Fruit fly (Drosophila melanogaster): ENCODE results near the gene vap.

The vap gene

dm6 chrX:16005066-16005465 is 546 bp downstream of the vap start:
- TF ChIP-seq NFAT (GFP tag; IDR thresholded peaks at IDR 0.05) (no peak), oc (tag; optimal IDR thresholded peaks at IDR 0.05) (no peak), corto (GFP tag; optimal IDR thresholded peaks at IDR 0.05) (no peak), CG10979 (tag; optimal IDR thresholded peaks at IDR 0.05) (peak; percentile 7), CG18599 (GFP tag; optimal IDR thresholded peaks at IDR 0.05) (no peak), Tbp (GFP tag; optimal IDR thresholded peaks at IDR 0.05) (no peak), sqz (GFP tag; optimal IDR thresholded peaks at IDR 0.05) (peak; percentile 55), nom (GFP tag; optimal IDR thresholded peaks at IDR 0.05) (peak; percentile 7), gce (GFP tag; IDR thresholded peaks at IDR 0.05) (no peak), Deaf1 (tag; optimal IDR thresholded peaks at IDR 0.05) (peak; percentile 97), Ssrp (tag; optimal IDR thresholded peaks at IDR 0.05) (no peak), CG34376 (GFP tag; optimal IDR thresholded peaks at IDR 0.05) (peak; percentile 11), CG2199 (GFP tag; IDR thresholded peaks at IDR 0.05) (peak; percentile 55; the same call in 2 of the 3 replicates), CG9215 (GFP tag; IDR thresholded peaks at IDR 0.05) (no peak)

- TF ChIP-seq MBD-R2 (GFP tag; IDR thresholded peaks at IDR 0.05) = peak; percentile 65
- peak; percentile 77 for TF ChIP-seq Tbp (GFP tag; optimal IDR thresholded peaks at IDR 0.05)
- peak; percentile 43 for TF ChIP-seq trem (tag; optimal IDR thresholded peaks at IDR 0.05)
- TF ChIP-seq Dp (GFP tag; optimal IDR thresholded peaks at IDR 0.05) = peak; percentile 74
- no peak for TF ChIP-seq slbo (GFP tag; IDR thresholded peaks at IDR 0.05)
- peak; percentile 12 for TF ChIP-seq CG12391 (tag; optimal IDR thresholded peaks at IDR 0.05)
- TF ChIP-seq E2f2 (GFP tag; IDR thresholded peaks at IDR 0.05) = peak; percentile 81
- peak; percentile 90 for TF ChIP-seq Max (GFP tag; optimal IDR thresholded peaks at IDR 0.05)
- TF ChIP-seq Xbp1 (GFP tag; optimal IDR thresholded peaks at IDR 0.05) = no peak
- no peak for TF ChIP-seq CG16779 (GFP tag; IDR thresholded peaks at IDR 0.05)
- TF ChIP-seq YL-1 (GFP tag; optimal IDR thresholded peaks at IDR 0.05) = peak; percentile 84
- no peak for TF ChIP-seq CG13123 (GFP tag; optimal IDR thresholded peaks at IDR 0.05)
- no peak for TF ChIP-seq CG12769 (tag; optimal IDR thresholded peaks at IDR 0.05)
- no peak for TF ChIP-seq D19B (GFP tag; optimal IDR thresholded peaks at IDR 0.05)
- no peak for TF ChIP-seq CG9609 (GFP tag; optimal IDR thresholded peaks at IDR 0.05)
- TF ChIP-seq stwl (tag; optimal IDR thresholded peaks at IDR 0.05) = peak; percentile 59
- TF ChIP-seq CG10979 (tag; optimal IDR thresholded peaks at IDR 0.05) = no peak
- no peak for TF ChIP-seq CG2202 (tag; optimal IDR thresholded peaks at IDR 0.05)
- peak; percentile 87 for TF ChIP-seq CG30020 (tag; optimal IDR thresholded peaks at IDR 0.05)
- TF ChIP-seq eve (GFP tag; optimal IDR thresholded peaks at IDR 0.05) = no peak
- TF ChIP-seq CG13894 (tag; optimal IDR thresholded peaks at IDR 0.05) = no peak
- no peak for TF ChIP-seq CG7928 (GFP tag; optimal IDR thresholded peaks at IDR 0.05)
- TF ChIP-seq CG2199 (GFP tag; IDR thresholded peaks at IDR 0.05) = no peak
- peak; percentile 17; the same call in 1 of the 2 replicates for TF ChIP-seq amos (GFP tag; IDR thresholded peaks at IDR 0.05; ENCODE audit: partially characterized antibody)
- TF ChIP-seq Dref (GFP tag; IDR thresholded peaks at IDR 0.05) = peak; percentile 15; the same call in 1 of the 2 replicates
- no peak for TF ChIP-seq CHES-1-like (GFP tag; optimal IDR thresholded peaks at IDR 0.05)
- no peak for TF ChIP-seq CG30431 (GFP tag; optimal IDR thresholded peaks at IDR 0.05)
- no peak for TF ChIP-seq gcm (GFP tag; optimal IDR thresholded peaks at IDR 0.05)
- no peak for TF ChIP-seq CG11398 (GFP tag; optimal IDR thresholded peaks at IDR 0.05)
- no peak for TF ChIP-seq CG34224 (GFP tag; IDR thresholded peaks at IDR 0.05; ENCODE audit: partially characterized antibody)
- TF ChIP-seq Aef1 (GFP tag; IDR thresholded peaks at IDR 0.05) = no peak
- 0 out of 2 replicates have a peak, but pooled peaks have one; percentile 18 for TF ChIP-seq unc-4 (GFP tag; IDR thresholded peaks at IDR 0.05; ENCODE audit: partially characterized antibody)
- no peak for TF ChIP-seq Neu2 (GFP tag; optimal IDR thresholded peaks at IDR 0.05; ENCODE audit: borderline replicate concordance)
- peak; percentile 71 for TF ChIP-seq pzg (GFP tag; optimal IDR thresholded peaks at IDR 0.05)
- no peak for TF ChIP-seq Optix (GFP tag; IDR thresholded peaks at IDR 0.05)
- peak; percentile 53; the same call in 1 of the 3 replicates for TF ChIP-seq row (GFP tag; IDR thresholded peaks at IDR 0.05)
- TF ChIP-seq klu (GFP tag; IDR thresholded peaks at IDR 0.05) = no peak
- no peak for TF ChIP-seq CTCF (GFP tag; optimal IDR thresholded peaks at IDR 0.05)
- peak; percentile 33 for TF ChIP-seq CG14710 (tag; optimal IDR thresholded peaks at IDR 0.05)
These were observed 8.8 kb downstream of the vap start, which contains the start of gene CG8939 for dm6 chrX:15996831-15997230. TSS of gene CG8939 (plus strand) at chrX:15997016.

All from whole organism, embryonic.